Fruit fly (Drosophila melanogaster) whole organism, embryonic: ENCODE data around the gene SC35.
A peak's percentile ranks its signal among the peaks of the same experiment; 100 is the strongest.

ENCODE experiments used
- Atf-2 ChIP-seq: fragments of 200-800 bp; sonication (Bioruptor generic); optimal IDR thresholded peaks from 2 replicates; lab custom pipeline; 2016; ENCODE audit warnings: missing biosample characterization, missing genetic modification characterization
- Atf6 ChIP-seq: fragments of 200-800 bp; sonication (Bioruptor generic); IDR thresholded peaks from 2 replicates; pipeline ENCODE4 v1.3.6; 2022; ENCODE audit warnings: missing biosample characterization, missing genetic modification characterization
- CG12071 ChIP-seq: fragments of 200-800 bp; sonication (Bioruptor generic); optimal IDR thresholded peaks from 3 replicates; lab custom pipeline; 2018; ENCODE audit warnings: missing biosample characterization, mild to moderate bottlenecking, missing genetic modification characterization
- CG12155 ChIP-seq: fragments of 200-800 bp; sonication (Bioruptor generic); optimal IDR thresholded peaks from 3 replicates; lab custom pipeline; 2016; ENCODE audit warnings: missing biosample characterization, missing genetic modification characterization
- CG12659 ChIP-seq: fragments of 200-800 bp; sonication (Bioruptor generic); optimal IDR thresholded peaks from 3 replicates; lab custom pipeline; 2017; ENCODE audit warnings: mild to moderate bottlenecking, missing biosample characterization, missing genetic modification reagents, missing genetic modification characterization
- CG12744 ChIP-seq: fragments of 200-800 bp; sonication (Bioruptor generic); optimal IDR thresholded peaks from 2 replicates; lab custom pipeline; 2016; ENCODE audit warnings: missing biosample characterization, missing genetic modification characterization
- CG15269 ChIP-seq: fragments of 200-800 bp; sonication (Bioruptor generic); optimal IDR thresholded peaks from 2 replicates; lab custom pipeline; 2018; ENCODE audit warnings: missing biosample characterization, mild to moderate bottlenecking, missing genetic modification characterization, moderate library complexity
- CG17802 ChIP-seq: fragments of 200-800 bp; sonication (Bioruptor generic); optimal IDR thresholded peaks from 2 replicates; lab custom pipeline; 2018; ENCODE audit warnings: missing biosample characterization, mild to moderate bottlenecking, missing genetic modification characterization, moderate library complexity
- CG2129 ChIP-seq: fragments of 200-800 bp; sonication (Bioruptor generic); IDR thresholded peaks from 2 replicates; pipeline ENCODE4 v1.3.6; 2022; ENCODE audit warnings: missing biosample characterization, missing genetic modification characterization; ENCODE audit not compliant: partially characterized antibody
- CG2712 ChIP-seq: fragments of 200-800 bp; optimal IDR thresholded peaks from 3 replicates; lab custom pipeline; 2019; ENCODE audit warnings: missing biosample characterization, mild to moderate bottlenecking, missing genetic modification characterization, moderate library complexity
- CG31441 ChIP-seq: fragments of 200-800 bp; sonication (Bioruptor generic); IDR thresholded peaks from 2 replicates; pipeline ENCODE4 v1.3.6; 2022; ENCODE audit warnings: missing biosample characterization, missing genetic modification characterization
- CG34376 ChIP-seq: fragments of 200-800 bp; sonication (Bioruptor generic); optimal IDR thresholded peaks from 2 replicates; lab custom pipeline; 2018; ENCODE audit warnings: missing biosample characterization, mild to moderate bottlenecking, missing genetic modification characterization
- CG42726 ChIP-seq: fragments of 200-800 bp; sonication (Bioruptor generic); IDR thresholded peaks from 2 replicates; pipeline ENCODE4 v1.3.6; 2022; ENCODE audit warnings: missing biosample characterization, missing genetic modification characterization; ENCODE audit not compliant: partially characterized antibody
- CG4820 ChIP-seq: fragments of 200-800 bp; sonication (Bioruptor generic); optimal IDR thresholded peaks from 3 replicates; lab custom pipeline; 2016; ENCODE audit warnings: missing biosample characterization, missing genetic modification characterization
- CG5953 ChIP-seq: fragments of 200-800 bp; sonication (Bioruptor generic); IDR thresholded peaks from 2 replicates; pipeline ENCODE4 v1.3.6; 2022; ENCODE audit warnings: missing biosample characterization, missing genetic modification characterization
- CG7928 ChIP-seq: fragments of 200-800 bp; sonication (Bioruptor generic); optimal IDR thresholded peaks from 2 replicates; lab custom pipeline; 2017; ENCODE audit warnings: missing biosample characterization, mild to moderate bottlenecking, missing genetic modification characterization
- CG8924 ChIP-seq: fragments of 200-800 bp; optimal IDR thresholded peaks from 3 replicates; lab custom pipeline; 2019; ENCODE audit warnings: missing biosample characterization, mild to moderate bottlenecking, missing genetic modification characterization, moderate library complexity
- Ets65A ChIP-seq: fragments of 200-800 bp; sonication (Bioruptor generic); peaks from one replicate; lab custom pipeline; 2016; ENCODE audit warnings: missing biosample characterization, missing genetic modification characterization
- Neu2 ChIP-seq: fragments of 200-800 bp; sonication (Bioruptor generic); optimal IDR thresholded peaks from 3 replicates; lab custom pipeline; 2016; ENCODE audit warnings: missing biosample characterization, missing genetic modification characterization, borderline replicate concordance
- Nf-YA ChIP-seq: fragments of 200-800 bp; sonication (Bioruptor generic); IDR thresholded peaks from 2 replicates; pipeline ENCODE4 v1.3.6; 2022; ENCODE audit warnings: missing biosample characterization, missing genetic modification characterization
- Rfx ChIP-seq: fragments of 200-800 bp; sonication (Bioruptor generic); IDR thresholded peaks from 2 replicates; pipeline ENCODE4 v1.3.6; 2022; ENCODE audit warnings: missing biosample characterization, missing genetic modification characterization
- Trl ChIP-seq, 3 experiments: fragments of >200 bp in 2 of 3; fragments of 200-800 bp in 1 of 3; sonication (Bioruptor generic) in 1 of 3; optimal IDR thresholded peaks; 2 replicates in 1 of 3; 3 replicates in 2 of 3; lab custom pipeline; 2016 to 2017; ENCODE audit warnings: missing biosample characterization in 1 of 3, missing genetic modification characterization in 1 of 3
- abd-A ChIP-seq: fragments of 200-800 bp; sonication (Bioruptor generic); optimal IDR thresholded peaks from 3 replicates; lab custom pipeline; 2019; ENCODE audit warnings: missing biosample characterization, mild to moderate bottlenecking, missing genetic modification characterization, moderate library complexity
- al ChIP-seq: fragments of 200-800 bp; sonication (Bioruptor generic); IDR thresholded peaks from 2 replicates; pipeline ENCODE4 v1.3.6; 2022; ENCODE audit warnings: missing biosample characterization, missing genetic modification characterization
- btn ChIP-seq: fragments of 200-800 bp; sonication (Bioruptor generic); optimal IDR thresholded peaks from 2 replicates; lab custom pipeline; 2016; ENCODE audit warnings: missing biosample characterization, missing genetic modification characterization
- chinmo ChIP-seq: fragments of 200-800 bp; sonication (Bioruptor generic); IDR thresholded peaks from 4 replicates; pipeline ENCODE4 v1.3.6; 2022; ENCODE audit warnings: missing biosample characterization, missing genetic modification characterization; ENCODE audit not compliant: partially characterized antibody
- chn ChIP-seq: fragments of 200-800 bp; sonication (Bioruptor generic); optimal IDR thresholded peaks from 2 replicates; lab custom pipeline; 2016; ENCODE audit warnings: missing biosample characterization, missing genetic modification characterization
- crol ChIP-seq: fragments of 200-800 bp; sonication (Bioruptor generic); IDR thresholded peaks from 2 replicates; pipeline ENCODE4 v1.3.6; 2022; ENCODE audit warnings: missing biosample characterization, missing genetic modification characterization
- pfk ChIP-seq: fragments of 200-800 bp; sonication (Bioruptor generic); optimal IDR thresholded peaks from 2 replicates; lab custom pipeline; 2018; ENCODE audit warnings: missing biosample characterization, mild to moderate bottlenecking, missing genetic modification characterization, moderate library complexity
- pnt ChIP-seq: fragments of 200-800 bp; sonication (Bioruptor generic); optimal IDR thresholded peaks from 3 replicates; lab custom pipeline; 2016; ENCODE audit warnings: missing biosample characterization, missing genetic modification characterization
- sr ChIP-seq: fragments of 200-800 bp; sonication (Bioruptor generic); IDR thresholded peaks from 3 replicates; pipeline ENCODE4 v1.3.6; 2022; ENCODE audit warnings: missing biosample characterization, missing genetic modification characterization
- tll ChIP-seq, 2 experiments: fragments of 200-800 bp in 1 of 2; fragments of >200 bp in 1 of 2; sonication (Bioruptor generic) in 1 of 2; optimal IDR thresholded peaks; 2 replicates each; lab custom pipeline; 2017 to 2019; ENCODE audit warnings: missing biosample characterization in 2 of 2, missing genetic modification characterization in 2 of 2, mild to moderate bottlenecking in 1 of 2, moderate library complexity in 1 of 2
- zf30C ChIP-seq: fragments of 200-800 bp; sonication (Bioruptor generic); optimal IDR thresholded peaks from 3 replicates; lab custom pipeline; 2018; ENCODE audit warnings: missing biosample characterization, mild to moderate bottlenecking, missing genetic modification characterization

The SC35 gene

dm6 chr2L:12413899-12414298, 20.6 kb downstream of the SC35 start (continued):
- TF ChIP-seq CG15269 (tag; lab: Kevin White, UChicago), result peak; percentile 5
- TF ChIP-seq, all 482 proteins: peak for 20

dm6 chr2L:12410679-12411078, 23.8 kb downstream of the SC35 start:
- peak; percentile 77 for TF ChIP-seq Ets65A (GFP tag; lab: Kevin White, UChicago)
- no peak for TF ChIP-seq CG8924

- TF ChIP-seq CG42726 (GFP tag; lab: Robert Waterston, UW) (no peak), crol (GFP tag; lab: Robert Waterston, UW) (no peak), btn (GFP tag; lab: Kevin White, UChicago) (no peak), Trl (optimal IDR thresholded peaks at IDR 0.05; lab: Kevin White, UChicago) (peak in 1 of 2 experiments; percentile 38), Trl (GFP tag; optimal IDR thresholded peaks at IDR 0.05; lab: Kevin White, UChicago) (no peak), CG34376 (GFP tag; lab: Kevin White, UChicago) (no peak), zf30C (GFP tag; lab: Kevin White, UChicago) (no peak), Nf-YA (GFP tag; lab: Robert Waterston, UW) (no peak), CG7928 (GFP tag; lab: Kevin White, UChicago) (no peak), abd-A (tag; lab: Kevin White, UChicago) (no peak), chinmo (0 out of 4 replicates have a peak, but pooled peaks have one; percentile 57), tll (GFP tag; optimal IDR thresholded peaks at IDR 0.05; lab: Kevin White, UChicago) (no peak), chn (GFP tag; lab: Kevin White, UChicago) (no peak), Atf-2 (GFP tag; lab: Kevin White, UChicago) (no peak), CG2712 (tag; lab: Kevin White, UChicago) (no peak), al (GFP tag; lab: Robert Waterston, UW) (no peak), sr (GFP tag; lab: Robert Waterston, UW) (no peak)
- TF ChIP-seq, all 482 proteins: peak for 2
These were observed 29.8 kb downstream of the SC35 start for dm6 chr2L:12404555-12405077.

- TF ChIP-seq pfk (GFP tag; lab: Kevin White, UChicago), result no peak
- no peak for TF ChIP-seq Rfx
- TF ChIP-seq CG12155 (GFP tag; lab: Kevin White, UChicago), result no peak
- TF ChIP-seq Neu2 (GFP tag; lab: Kevin White, UChicago), result no peak
- TF ChIP-seq CG31441 (GFP tag; lab: Robert Waterston, UW), result no peak
- no peak for TF ChIP-seq pnt (GFP tag; lab: Kevin White, UChicago)
- no peak for TF ChIP-seq CG5953 (GFP tag; lab: Robert Waterston, UW)
- no peak for TF ChIP-seq CG4820 (GFP tag; lab: Kevin White, UChicago)
- no peak for TF ChIP-seq CG12659 (GFP tag; lab: Kevin White, UChicago)
- TF ChIP-seq CG2129 (GFP tag; lab: Robert Waterston, UW), result no peak
- no peak for TF ChIP-seq Atf6 (GFP tag; lab: Robert Waterston, UW)
- no peak for TF ChIP-seq CG12744
- no peak for TF ChIP-seq CG12071 (GFP tag; lab: Kevin White, UChicago)
- no peak for TF ChIP-seq CG17802 (tag; lab: Kevin White, UChicago)
- TF ChIP-seq, all 482 proteins: peak for 0
These were observed 36.5 kb downstream of the SC35 start, which contains the start of gene Pkd2 for dm6 chr2L:12397974-12398373. TSS of gene Pkd2 (plus strand) at chr2L:12398274.
